Fruit fly (Drosophila melanogaster) whole organism, embryonic: ENCODE results near the gene CG43131.
A peak's percentile ranks its signal among the peaks of the same experiment; 100 is the strongest.

Experiments used
- Aef1 ChIP-seq: fragments of 200-800 bp; sonication (Bioruptor generic); IDR thresholded peaks from 3 replicates; pipeline ENCODE4 v1.3.6; 2022; ENCODE audit warnings: missing biosample characterization, missing genetic modification characterization
- Atf3 ChIP-seq: fragments of 200-800 bp; sonication (Bioruptor generic); optimal IDR thresholded peaks from 3 replicates; lab custom pipeline; 2016; ENCODE audit warnings: missing biosample characterization, missing genetic modification characterization
- Atf6 ChIP-seq: fragments of 200-800 bp; sonication (Bioruptor generic); IDR thresholded peaks from 2 replicates; pipeline ENCODE4 v1.3.6; 2022; ENCODE audit warnings: missing biosample characterization, missing genetic modification characterization
- Awh ChIP-seq: fragments of 200-800 bp; sonication (Bioruptor generic); IDR thresholded peaks from 2 replicates; pipeline ENCODE4, ENCODE4 v1.3.6; 2022; ENCODE audit warnings: missing biosample characterization, missing genetic modification characterization
- Bdp1 ChIP-seq: fragments of 200-800 bp; sonication (Bioruptor generic); optimal IDR thresholded peaks from 3 replicates; lab custom pipeline; 2016; ENCODE audit warnings: missing biosample characterization, missing genetic modification characterization
- CG11504 ChIP-seq: fragments of 200-800 bp; sonication (Bioruptor generic); optimal IDR thresholded peaks from 3 replicates; lab custom pipeline; 2019; ENCODE audit warnings: missing biosample characterization, mild to moderate bottlenecking, missing genetic modification characterization, moderate library complexity
- CG11723 ChIP-seq: fragments of 200-800 bp; sonication (Bioruptor generic); optimal IDR thresholded peaks from 2 replicates; lab custom pipeline; 2017; ENCODE audit warnings: missing biosample characterization, mild to moderate bottlenecking, missing genetic modification characterization
- CG1233 ChIP-seq: fragments of 200-800 bp; sonication (Bioruptor generic); optimal IDR thresholded peaks from 4 replicates; lab custom pipeline; 2018; ENCODE audit warnings: missing biosample characterization, mild to moderate bottlenecking, missing genetic modification characterization
- CG12659 ChIP-seq: fragments of 200-800 bp; sonication (Bioruptor generic); optimal IDR thresholded peaks from 3 replicates; lab custom pipeline; 2017; ENCODE audit warnings: mild to moderate bottlenecking, missing biosample characterization, missing genetic modification reagents, missing genetic modification characterization
- CG13296 ChIP-seq: fragments of 200-800 bp; sonication (Bioruptor generic); optimal IDR thresholded peaks from 3 replicates; lab custom pipeline; 2018; ENCODE audit warnings: missing biosample characterization, mild to moderate bottlenecking, missing genetic modification characterization
- CG14014 ChIP-seq: fragments of 200-800 bp; sonication (Bioruptor generic); IDR thresholded peaks from 2 replicates; pipeline ENCODE4 v1.3.6; 2022; ENCODE audit warnings: missing biosample characterization, missing genetic modification characterization
- CG14667 ChIP-seq: fragments of 200-800 bp; sonication (Bioruptor generic); IDR thresholded peaks from 2 replicates; pipeline ENCODE4 v1.3.6; 2022; ENCODE audit warnings: missing biosample characterization, missing genetic modification characterization
- CG1602 ChIP-seq: fragments of 200-800 bp; sonication (Bioruptor generic); optimal IDR thresholded peaks from 3 replicates; lab custom pipeline; 2016; ENCODE audit warnings: missing biosample characterization, missing genetic modification characterization
- CG1647 ChIP-seq: fragments of 200-800 bp; sonication (Bioruptor generic); optimal IDR thresholded peaks from 3 replicates; lab custom pipeline; 2016; ENCODE audit warnings: missing biosample characterization, missing genetic modification characterization
- CG17359 ChIP-seq: fragments of 200-800 bp; sonication (Bioruptor generic); optimal IDR thresholded peaks from 3 replicates; lab custom pipeline; 2018; ENCODE audit warnings: missing biosample characterization, mild to moderate bottlenecking, missing genetic modification characterization, moderate library complexity
- CG17802 ChIP-seq: fragments of 200-800 bp; sonication (Bioruptor generic); optimal IDR thresholded peaks from 2 replicates; lab custom pipeline; 2018; ENCODE audit warnings: missing biosample characterization, mild to moderate bottlenecking, missing genetic modification characterization, moderate library complexity
- CG2120 ChIP-seq: fragments of 200-800 bp; sonication (Bioruptor generic); optimal IDR thresholded peaks from 3 replicates; lab custom pipeline; 2016; ENCODE audit warnings: missing biosample characterization, missing genetic modification characterization
- CG2199 ChIP-seq: fragments of 200-800 bp; sonication (Bioruptor generic); IDR thresholded peaks from 3 replicates; pipeline ENCODE4 v1.3.6; 2022; ENCODE audit warnings: missing biosample characterization, missing genetic modification characterization
- CG3163 ChIP-seq: fragments of 200-800 bp; sonication (Bioruptor generic); optimal IDR thresholded peaks from 3 replicates; lab custom pipeline; 2016; ENCODE audit warnings: missing biosample characterization, missing genetic modification characterization
- CG33557 ChIP-seq: fragments of 200-800 bp; sonication (Bioruptor generic); optimal IDR thresholded peaks from 2 replicates; lab custom pipeline; 2019; ENCODE audit warnings: missing biosample characterization, mild to moderate bottlenecking, missing genetic modification characterization, moderate library complexity
- CG7745 ChIP-seq: fragments of 200-800 bp; sonication (Bioruptor generic); optimal IDR thresholded peaks from 2 replicates; lab custom pipeline; 2018; ENCODE audit warnings: missing biosample characterization, mild to moderate bottlenecking, missing genetic modification characterization, moderate library complexity
- CG7839 ChIP-seq: fragments of 200-800 bp; sonication (Bioruptor generic); optimal IDR thresholded peaks from 3 replicates; lab custom pipeline; 2018; ENCODE audit warnings: missing biosample characterization, mild to moderate bottlenecking, missing genetic modification characterization, moderate library complexity
- CG9437 ChIP-seq: fragments of 200-800 bp; sonication (Bioruptor generic); optimal IDR thresholded peaks from 2 replicates; lab custom pipeline; 2018; ENCODE audit warnings: missing biosample characterization, mild to moderate bottlenecking, missing genetic modification characterization
- CG9876 ChIP-seq: fragments of 200-800 bp; sonication (Bioruptor generic); optimal IDR thresholded peaks from 2 replicates; lab custom pipeline; 2016; ENCODE audit warnings: missing biosample characterization, missing genetic modification characterization
- Camta ChIP-seq: fragments of 200-800 bp; sonication (Bioruptor generic); optimal IDR thresholded peaks from 2 replicates; lab custom pipeline; 2016; ENCODE audit warnings: missing biosample characterization, missing genetic modification characterization
- D ChIP-seq, 2 experiments: fragments of 200-800 bp in 1 of 2; fragments of >200 bp in 1 of 2; sonication (Bioruptor generic) in 1 of 2; optimal IDR thresholded peaks; 2 replicates in 1 of 2; 3 replicates in 1 of 2; lab custom pipeline; 2017; ENCODE audit warnings: mild to moderate bottlenecking in 1 of 2, missing biosample characterization in 1 of 2, missing genetic modification characterization in 1 of 2, missing genetic modification reagents in 1 of 2
- Dek ChIP-seq: fragments of 200-800 bp; sonication (Bioruptor generic); optimal IDR thresholded peaks from 3 replicates; lab custom pipeline; 2019; ENCODE audit warnings: missing biosample characterization, mild to moderate bottlenecking, missing genetic modification characterization, moderate library complexity
- Dfd ChIP-seq, 2 experiments: fragments of >200 bp; optimal IDR thresholded peaks; 2 replicates each; lab custom pipeline; 2017; ENCODE audit warnings: missing biosample characterization in 2 of 2, missing genetic modification characterization in 2 of 2
- Dref ChIP-seq: fragments of 200-800 bp; sonication (Bioruptor generic); IDR thresholded peaks from 2 replicates; pipeline ENCODE4 v1.3.6; 2022; ENCODE audit warnings: missing biosample characterization, missing genetic modification characterization
- H15 ChIP-seq: fragments of 200-800 bp; sonication (Bioruptor generic); IDR thresholded peaks from 3 replicates; pipeline ENCODE4 v1.3.6; 2022; ENCODE audit warnings: missing biosample characterization, missing genetic modification characterization
- Hmr ChIP-seq: fragments of 200-800 bp; sonication (Bioruptor generic); optimal IDR thresholded peaks from 3 replicates; lab custom pipeline; 2017; ENCODE audit warnings: mild to moderate bottlenecking, missing biosample characterization, missing genetic modification reagents, missing genetic modification characterization
- Lim3 ChIP-seq: fragments of 200-800 bp; sonication (Bioruptor generic); IDR thresholded peaks from 2 replicates; pipeline ENCODE4 v1.3.6; 2022; ENCODE audit warnings: missing biosample characterization, missing genetic modification characterization
- Lpt ChIP-seq: fragments of >200 bp; optimal IDR thresholded peaks from 2 replicates; lab custom pipeline; 2018; ENCODE audit warnings: missing biosample characterization, missing genetic modification characterization
- MESR4 ChIP-seq: fragments of 200-800 bp; sonication (Bioruptor generic); optimal IDR thresholded peaks from 2 replicates; lab custom pipeline; 2018; ENCODE audit warnings: missing biosample characterization, mild to moderate bottlenecking, missing genetic modification characterization, moderate library complexity
- Ptx1 ChIP-seq: fragments of 200-800 bp; sonication (Bioruptor generic); IDR thresholded peaks from 2 replicates; pipeline ENCODE4 v1.3.6; 2022; ENCODE audit warnings: missing biosample characterization, missing genetic modification characterization
- Ravus ChIP-seq: fragments of 200-800 bp; sonication (Bioruptor generic); IDR thresholded peaks from 2 replicates; pipeline ENCODE4 v1.3.6; 2022; ENCODE audit warnings: missing biosample characterization, missing genetic modification characterization
- Six4 ChIP-seq: fragments of 200-800 bp; sonication (Bioruptor generic); optimal IDR thresholded peaks from 2 replicates; lab custom pipeline; 2016; ENCODE audit warnings: missing biosample characterization, missing genetic modification characterization
- bcd ChIP-seq: fragments of 200-800 bp; sonication (Bioruptor generic); optimal IDR thresholded peaks from 2 replicates; lab custom pipeline; 2017; ENCODE audit warnings: missing biosample characterization, mild to moderate bottlenecking, missing genetic modification characterization
- corto ChIP-seq: fragments of 200-800 bp; sonication (Bioruptor generic); optimal IDR thresholded peaks from 2 replicates; lab custom pipeline; 2016; ENCODE audit warnings: missing biosample characterization, mild to moderate bottlenecking, missing genetic modification characterization, moderate library complexity
- crol ChIP-seq: fragments of 200-800 bp; sonication (Bioruptor generic); IDR thresholded peaks from 2 replicates; pipeline ENCODE4 v1.3.6; 2022; ENCODE audit warnings: missing biosample characterization, missing genetic modification characterization
- eve ChIP-seq, 2 experiments: fragments of >200 bp; optimal IDR thresholded peaks; 2 replicates each; lab custom pipeline; 2017; ENCODE audit warnings: missing biosample characterization in 2 of 2, missing genetic modification characterization in 2 of 2
- fu2 ChIP-seq: fragments of 200-800 bp; sonication (Bioruptor generic); optimal IDR thresholded peaks from 2 replicates; lab custom pipeline; 2016; ENCODE audit warnings: missing biosample characterization, missing genetic modification characterization
- gem ChIP-seq: fragments of 200-800 bp; sonication (Bioruptor generic); optimal IDR thresholded peaks from 2 replicates; lab custom pipeline; 2019; ENCODE audit warnings: missing biosample characterization, mild to moderate bottlenecking, missing genetic modification characterization, moderate library complexity
- mam ChIP-seq: fragments of 200-800 bp; sonication (Bioruptor generic); optimal IDR thresholded peaks from 3 replicates; lab custom pipeline; 2016; ENCODE audit warnings: missing biosample characterization, missing genetic modification characterization
- nerfin-2 ChIP-seq: fragments of 200-800 bp; sonication (Bioruptor generic); IDR thresholded peaks from 2 replicates; pipeline ENCODE4 v1.3.6; 2022; ENCODE audit warnings: missing biosample characterization, missing genetic modification characterization; ENCODE audit not compliant: partially characterized antibody
- nom ChIP-seq: fragments of 200-800 bp; sonication (Bioruptor generic); optimal IDR thresholded peaks from 2 replicates; lab custom pipeline; 2017; ENCODE audit warnings: missing biosample characterization, missing genetic modification characterization, mild to moderate bottlenecking, moderate library complexity, missing genetic modification reagents
- onecut ChIP-seq: fragments of 200-800 bp; sonication (Bioruptor generic); IDR thresholded peaks from 2 replicates; pipeline ENCODE4 v1.3.6; 2022; ENCODE audit warnings: missing biosample characterization, missing genetic modification characterization
- ro ChIP-seq: fragments of 200-800 bp; sonication (Bioruptor generic); IDR thresholded peaks from 2 replicates; pipeline ENCODE4 v1.3.6; 2022; ENCODE audit warnings: missing biosample characterization, missing genetic modification characterization
- tin ChIP-seq: fragments of 200-800 bp; sonication (Bioruptor generic); optimal IDR thresholded peaks from 3 replicates; lab custom pipeline; 2016; ENCODE audit warnings: missing biosample characterization, missing genetic modification characterization
- vfl ChIP-seq: fragments of 200-800 bp; sonication (Bioruptor generic); optimal IDR thresholded peaks from 2 replicates; lab custom pipeline; 2016; ENCODE audit warnings: missing biosample characterization, missing genetic modification characterization
- vnd ChIP-seq: fragments of 200-800 bp; sonication (Bioruptor generic); IDR thresholded peaks from 3 replicates; pipeline ENCODE4 v1.3.6; 2022; ENCODE audit warnings: missing biosample characterization, missing genetic modification characterization; ENCODE audit not compliant: partially characterized antibody

CG43131 gene

DNA sequence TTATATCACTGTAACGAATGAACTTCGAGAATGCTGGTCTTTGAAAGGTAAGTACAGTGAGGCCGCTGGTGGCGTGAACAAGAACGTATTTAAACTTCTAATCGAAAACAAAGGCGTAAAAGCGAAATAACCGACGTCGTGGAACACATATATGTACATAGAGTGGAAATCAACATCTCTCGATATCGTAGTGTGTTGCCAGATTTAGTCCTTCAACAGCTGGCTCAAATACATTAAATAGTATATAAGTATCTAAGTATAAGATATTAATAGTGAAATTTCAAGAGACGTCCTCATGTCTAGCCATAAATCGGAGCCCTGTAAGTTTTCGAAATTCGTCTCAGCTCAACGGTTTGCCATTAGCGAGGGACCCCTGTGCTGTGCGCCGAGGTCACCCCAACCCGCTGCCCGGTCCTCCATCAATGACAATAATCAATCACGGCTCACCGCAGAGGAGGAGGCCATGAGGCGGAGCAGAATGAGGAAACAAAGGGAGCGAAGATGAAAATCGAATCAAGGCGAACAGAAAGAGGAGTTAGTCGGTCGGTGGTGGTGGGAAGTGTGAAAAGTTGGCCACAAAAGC is 25.9 kb downstream of the CG43131 start (continued):
- no peak for TF ChIP-seq nom (GFP tag; lab: Kevin White, UChicago)
- peak; percentile 2 for TF ChIP-seq corto (GFP tag; lab: Kevin White, UChicago)
- no peak for TF ChIP-seq Dref (GFP tag; lab: Robert Waterston, UW)
- TF ChIP-seq CG9876 (GFP tag; lab: Kevin White, UChicago): no peak
- 0 out of 2 replicates have a peak, but pooled peaks have one; percentile 5 for TF ChIP-seq Awh (GFP tag; lab: Robert Waterston, UW)
- no peak for TF ChIP-seq Ptx1 (GFP tag; lab: Robert Waterston, UW)
- TF ChIP-seq Six4 (GFP tag; lab: Kevin White, UChicago): no peak
- no peak for TF ChIP-seq D (optimal IDR thresholded peaks at IDR 0.05; lab: Kevin White, UChicago)
- TF ChIP-seq D (GFP tag; optimal IDR thresholded peaks at IDR 0.05; lab: Kevin White, UChicago): no peak
- no peak for TF ChIP-seq Lim3 (GFP tag; lab: Robert Waterston, UW)
- TF ChIP-seq CG13296 (GFP tag; lab: Kevin White, UChicago): no peak
- peak in 1 of 2 experiments; percentile 25 for TF ChIP-seq eve (GFP tag; optimal IDR thresholded peaks at IDR 0.05; lab: Kevin White, UChicago)
- peak; percentile 33 for TF ChIP-seq Hmr (GFP tag; lab: Kevin White, UChicago)
- peak; percentile 63 for TF ChIP-seq crol (GFP tag; lab: Robert Waterston, UW)
- no peak for TF ChIP-seq Dek
- TF ChIP-seq ro (GFP tag; lab: Robert Waterston, UW): no peak
- TF ChIP-seq tin: no peak
- TF ChIP-seq Atf3 (GFP tag; lab: Kevin White, UChicago): no peak
- no peak for TF ChIP-seq nerfin-2 (GFP tag; lab: Robert Waterston, UW)
- TF ChIP-seq MESR4 (GFP tag; lab: Kevin White, UChicago): no peak
- TF ChIP-seq CG17359: peak; percentile 11
- no peak for TF ChIP-seq CG1602 (GFP tag; lab: Kevin White, UChicago)
- TF ChIP-seq H15: no peak
- TF ChIP-seq vnd: no peak
- TF ChIP-seq Lpt (GFP tag; lab: Kevin White, UChicago): no peak
- TF ChIP-seq CG1647 (GFP tag; lab: Kevin White, UChicago): no peak
- no peak for TF ChIP-seq Ravus
- no peak for TF ChIP-seq CG3163
- no peak for TF ChIP-seq Aef1 (GFP tag; lab: Robert Waterston, UW)
- peak; percentile 21 for TF ChIP-seq CG2120
- peak; percentile 12 for TF ChIP-seq bcd (GFP tag; lab: Kevin White, UChicago)
- no peak for TF ChIP-seq mam
- no peak for TF ChIP-seq CG14667 (GFP tag; lab: Robert Waterston, UW)
- 0 out of 2 replicates have a peak, but pooled peaks have one; percentile 16 for TF ChIP-seq onecut
- no peak for TF ChIP-seq vfl (GFP tag; lab: Kevin White, UChicago)
- TF ChIP-seq CG33557 (GFP tag; lab: Kevin White, UChicago): no peak
- no peak for TF ChIP-seq Bdp1 (GFP tag; lab: Kevin White, UChicago)
- TF ChIP-seq CG2199: no peak
- peak; percentile 38 for TF ChIP-seq gem
- no peak for TF ChIP-seq CG1233 (GFP tag; lab: Kevin White, UChicago)
- TF ChIP-seq fu2: no peak
- peak; percentile 21 for TF ChIP-seq CG7839 (tag; lab: Kevin White, UChicago)
- no peak for TF ChIP-seq CG9437
- no peak for TF ChIP-seq Atf6 (GFP tag; lab: Robert Waterston, UW)
- no peak for TF ChIP-seq CG7745 (tag; lab: Kevin White, UChicago)
- TF ChIP-seq CG11504 (tag; lab: Kevin White, UChicago): peak; percentile 33
- TF ChIP-seq CG14014 (GFP tag; lab: Robert Waterston, UW): no peak
- no peak for TF ChIP-seq Camta
- no peak for TF ChIP-seq CG12659 (GFP tag; lab: Kevin White, UChicago)
- no peak for TF ChIP-seq CG11723
- no peak for TF ChIP-seq Dfd (GFP tag; optimal IDR thresholded peaks at IDR 0.05; lab: Kevin White, UChicago)
- no peak for TF ChIP-seq CG17802
